Fruit fly (Drosophila melanogaster) whole organism, embryonic: ENCODE results near the gene CkIIalpha-i3.

Experiments used
- BEAF-32 ChIP-seq: fragments of 200-800 bp; sonication (Bioruptor generic); optimal IDR thresholded peaks from 3 replicates; lab custom pipeline; 2017; ENCODE audit warnings: missing biosample characterization, missing genetic modification characterization, mild to moderate bottlenecking, moderate library complexity, missing genetic modification reagents
- Bdp1 ChIP-seq: fragments of 200-800 bp; sonication (Bioruptor generic); optimal IDR thresholded peaks from 3 replicates; lab custom pipeline; 2016; ENCODE audit warnings: missing biosample characterization, missing genetic modification characterization
- Bgb ChIP-seq: fragments of 200-800 bp; sonication (Bioruptor generic); IDR thresholded peaks from 2 replicates; pipeline ENCODE4 v1.3.6; 2022; ENCODE audit warnings: missing biosample characterization, missing genetic modification characterization; ENCODE audit not compliant: partially characterized antibody
- CG10431 ChIP-seq: fragments of 200-800 bp; sonication (Bioruptor generic); optimal IDR thresholded peaks from 3 replicates; lab custom pipeline; 2018; ENCODE audit warnings: missing biosample characterization, mild to moderate bottlenecking, missing genetic modification characterization
- CG11504 ChIP-seq: fragments of 200-800 bp; sonication (Bioruptor generic); optimal IDR thresholded peaks from 3 replicates; lab custom pipeline; 2019; ENCODE audit warnings: missing biosample characterization, mild to moderate bottlenecking, missing genetic modification characterization, moderate library complexity
- CG1233 ChIP-seq: fragments of 200-800 bp; sonication (Bioruptor generic); optimal IDR thresholded peaks from 4 replicates; lab custom pipeline; 2018; ENCODE audit warnings: missing biosample characterization, mild to moderate bottlenecking, missing genetic modification characterization
- CG15601 ChIP-seq: fragments of 200-800 bp; sonication (Bioruptor generic); optimal IDR thresholded peaks from 3 replicates; lab custom pipeline; 2019; ENCODE audit warnings: missing biosample characterization, mild to moderate bottlenecking, missing genetic modification characterization, moderate library complexity
- CG1603 ChIP-seq: fragments of 200-800 bp; sonication (Bioruptor generic); optimal IDR thresholded peaks from 2 replicates; lab custom pipeline; 2019; ENCODE audit warnings: missing biosample characterization, mild to moderate bottlenecking, missing genetic modification characterization, moderate library complexity
- CG16813 ChIP-seq: fragments of 200-800 bp; sonication (Bioruptor generic); IDR thresholded peaks from 3 replicates; pipeline ENCODE4 v1.3.6; 2022; ENCODE audit warnings: missing biosample characterization, missing genetic modification characterization; ENCODE audit not compliant: partially characterized antibody
- CG17359 ChIP-seq: fragments of 200-800 bp; sonication (Bioruptor generic); optimal IDR thresholded peaks from 3 replicates; lab custom pipeline; 2018; ENCODE audit warnings: missing biosample characterization, mild to moderate bottlenecking, missing genetic modification characterization, moderate library complexity
- CG33213 ChIP-seq: fragments of 200-800 bp; sonication (Bioruptor generic); optimal IDR thresholded peaks from 3 replicates; lab custom pipeline; 2016; ENCODE audit warnings: missing biosample characterization, missing genetic modification characterization
- CG34224 ChIP-seq: fragments of 200-800 bp; sonication (Bioruptor generic); IDR thresholded peaks from 3 replicates; pipeline ENCODE4 v1.3.6; 2022; ENCODE audit warnings: missing biosample characterization, missing genetic modification characterization; ENCODE audit not compliant: partially characterized antibody
- CG3847 ChIP-seq: fragments of 200-800 bp; sonication (Bioruptor generic); IDR thresholded peaks from 2 replicates; pipeline ENCODE4 v1.3.6; 2022; ENCODE audit warnings: missing biosample characterization, missing genetic modification characterization
- CG4617 ChIP-seq: fragments of 200-800 bp; sonication (Bioruptor generic); optimal IDR thresholded peaks from 3 replicates; lab custom pipeline; 2016; ENCODE audit warnings: missing biosample characterization, missing genetic modification characterization, borderline replicate concordance
- CG9797 ChIP-seq: fragments of 200-800 bp; sonication (Bioruptor generic); optimal IDR thresholded peaks from 3 replicates; lab custom pipeline; 2018; ENCODE audit warnings: missing biosample characterization, mild to moderate bottlenecking, missing genetic modification characterization
- CHES-1-like ChIP-seq: fragments of 200-800 bp; sonication (Bioruptor generic); optimal IDR thresholded peaks from 2 replicates; lab custom pipeline; 2016; ENCODE audit warnings: missing biosample characterization, missing genetic modification characterization
- CTCF ChIP-seq: fragments of 200-800 bp; sonication (Bioruptor generic); optimal IDR thresholded peaks from 2 replicates; lab custom pipeline; 2017; ENCODE audit warnings: missing biosample characterization, mild to moderate bottlenecking, missing genetic modification characterization, moderate library complexity
- Doc3 ChIP-seq: fragments of 200-800 bp; sonication (Bioruptor generic); IDR thresholded peaks from 3 replicates; pipeline ENCODE4 v1.3.6; 2022; ENCODE audit warnings: missing biosample characterization, missing genetic modification characterization; ENCODE audit not compliant: partially characterized antibody
- Dref ChIP-seq: fragments of 200-800 bp; sonication (Bioruptor generic); IDR thresholded peaks from 2 replicates; pipeline ENCODE4 v1.3.6; 2022; ENCODE audit warnings: missing biosample characterization, missing genetic modification characterization
- Ets97D ChIP-seq: fragments of 200-800 bp; sonication (Bioruptor generic); optimal IDR thresholded peaks from 3 replicates; lab custom pipeline; 2016; ENCODE audit warnings: missing biosample characterization, missing genetic modification characterization
- HmgZ ChIP-seq: fragments of 200-800 bp; sonication (Bioruptor generic); optimal IDR thresholded peaks from 2 replicates; lab custom pipeline; 2018; ENCODE audit warnings: missing biosample characterization, mild to moderate bottlenecking, missing genetic modification characterization
- Hmr ChIP-seq: fragments of 200-800 bp; sonication (Bioruptor generic); optimal IDR thresholded peaks from 3 replicates; lab custom pipeline; 2017; ENCODE audit warnings: mild to moderate bottlenecking, missing biosample characterization, missing genetic modification reagents, missing genetic modification characterization
- Lpt ChIP-seq: fragments of >200 bp; optimal IDR thresholded peaks from 2 replicates; lab custom pipeline; 2018; ENCODE audit warnings: missing biosample characterization, missing genetic modification characterization
- MESR4 ChIP-seq: fragments of 200-800 bp; sonication (Bioruptor generic); optimal IDR thresholded peaks from 2 replicates; lab custom pipeline; 2018; ENCODE audit warnings: missing biosample characterization, mild to moderate bottlenecking, missing genetic modification characterization, moderate library complexity
- Med ChIP-seq: fragments of 200-800 bp; sonication (Bioruptor generic); peaks from one replicate; lab custom pipeline; 2016; ENCODE audit warnings: missing biosample characterization, missing genetic modification characterization, mild to moderate bottlenecking, inconsistent platforms, moderate library complexity
- Myb ChIP-seq: fragments of 200-800 bp; sonication (Bioruptor generic); optimal IDR thresholded peaks from 2 replicates; lab custom pipeline; 2016; ENCODE audit warnings: missing biosample characterization, missing genetic modification characterization
- Nf-YC ChIP-seq: fragments of 200-800 bp; optimal IDR thresholded peaks from 3 replicates; lab custom pipeline; 2019; ENCODE audit warnings: missing biosample characterization, mild to moderate bottlenecking, missing genetic modification characterization, moderate library complexity
- Rfx ChIP-seq: fragments of 200-800 bp; sonication (Bioruptor generic); IDR thresholded peaks from 2 replicates; pipeline ENCODE4 v1.3.6; 2022; ENCODE audit warnings: missing biosample characterization, missing genetic modification characterization
- YL-1 ChIP-seq: fragments of 200-800 bp; sonication (Bioruptor generic); optimal IDR thresholded peaks from 3 replicates; lab custom pipeline; 2017; ENCODE audit warnings: missing biosample characterization, mild to moderate bottlenecking, missing genetic modification characterization
- ato ChIP-seq: fragments of 200-800 bp; sonication (Bioruptor generic); IDR thresholded peaks from 2 replicates; pipeline ENCODE4 v1.3.6; 2022; ENCODE audit warnings: missing biosample characterization, missing genetic modification characterization; ENCODE audit not compliant: partially characterized antibody
- bbx ChIP-seq: fragments of 200-800 bp; sonication (Bioruptor generic); IDR thresholded peaks from 2 replicates; pipeline ENCODE4 v1.3.6; 2022; ENCODE audit warnings: missing biosample characterization, missing genetic modification characterization; ENCODE audit not compliant: partially characterized antibody
- crp ChIP-seq, 2 experiments: fragments of 200-800 bp; sonication (Bioruptor generic); optimal IDR thresholded peaks; 2 replicates in 1 of 2; 3 replicates in 1 of 2; lab custom pipeline; 2017; ENCODE audit warnings: missing biosample characterization in 2 of 2, missing genetic modification characterization in 2 of 2, mild to moderate bottlenecking in 1 of 2, moderate library complexity in 1 of 2
- dan ChIP-seq: fragments of 200-800 bp; sonication (Bioruptor generic); IDR thresholded peaks from 2 replicates; pipeline ENCODE4 v1.3.6; 2022; ENCODE audit warnings: missing biosample characterization, missing genetic modification characterization
- grn ChIP-seq: fragments of 200-800 bp; sonication (Bioruptor generic); optimal IDR thresholded peaks from 3 replicates; lab custom pipeline; 2017; ENCODE audit warnings: missing biosample characterization, missing genetic modification characterization
- insv ChIP-seq, 2 experiments: fragments of 200-800 bp; sonication (Bioruptor generic); optimal IDR thresholded peaks; 3 replicates each; lab custom pipeline; 2016 to 2018; ENCODE audit warnings: missing biosample characterization in 2 of 2, missing genetic modification characterization in 2 of 2
- nmo ChIP-seq: fragments of 200-800 bp; sonication (Bioruptor generic); optimal IDR thresholded peaks from 2 replicates; lab custom pipeline; 2018; ENCODE audit warnings: missing biosample characterization, mild to moderate bottlenecking, missing genetic modification characterization, moderate library complexity
- onecut ChIP-seq: fragments of 200-800 bp; sonication (Bioruptor generic); IDR thresholded peaks from 2 replicates; pipeline ENCODE4 v1.3.6; 2022; ENCODE audit warnings: missing biosample characterization, missing genetic modification characterization
- pfk ChIP-seq: fragments of 200-800 bp; sonication (Bioruptor generic); optimal IDR thresholded peaks from 2 replicates; lab custom pipeline; 2018; ENCODE audit warnings: missing biosample characterization, mild to moderate bottlenecking, missing genetic modification characterization, moderate library complexity
- phol ChIP-seq: fragments of 200-800 bp; sonication (Bioruptor generic); optimal IDR thresholded peaks from 3 replicates; lab custom pipeline; 2018; ENCODE audit warnings: missing biosample characterization, mild to moderate bottlenecking, missing genetic modification characterization, moderate library complexity
- pzg ChIP-seq: fragments of 200-800 bp; sonication (Bioruptor generic); optimal IDR thresholded peaks from 3 replicates; lab custom pipeline; 2018; ENCODE audit warnings: missing biosample characterization, mild to moderate bottlenecking, missing genetic modification characterization, moderate library complexity
- row ChIP-seq: fragments of 200-800 bp; sonication (Bioruptor generic); IDR thresholded peaks from 3 replicates; pipeline ENCODE4 v1.3.6; 2022; ENCODE audit warnings: missing biosample characterization, missing genetic modification characterization
- sd ChIP-seq: fragments of 200-800 bp; sonication (Bioruptor generic); optimal IDR thresholded peaks from 3 replicates; lab custom pipeline; 2018; ENCODE audit warnings: missing biosample characterization, mild to moderate bottlenecking, missing genetic modification characterization, moderate library complexity
- sima ChIP-seq: fragments of 200-800 bp; sonication (Bioruptor generic); optimal IDR thresholded peaks from 2 replicates; lab custom pipeline; 2016; ENCODE audit warnings: missing biosample characterization, missing genetic modification characterization
- sna ChIP-seq: fragments of 200-800 bp; sonication (Bioruptor generic); IDR thresholded peaks from 2 replicates; pipeline ENCODE4 v1.3.6; 2022; ENCODE audit warnings: missing biosample characterization, missing genetic modification characterization; ENCODE audit not compliant: partially characterized antibody
- sqz ChIP-seq: fragments of 200-800 bp; sonication (Bioruptor generic); optimal IDR thresholded peaks from 3 replicates; lab custom pipeline; 2018; ENCODE audit warnings: missing biosample characterization, mild to moderate bottlenecking, missing genetic modification characterization
- sug ChIP-seq: fragments of 200-800 bp; optimal IDR thresholded peaks from 2 replicates; lab custom pipeline; 2019; ENCODE audit warnings: missing biosample characterization, mild to moderate bottlenecking, missing genetic modification characterization, moderate library complexity
- tap ChIP-seq: fragments of 200-800 bp; optimal IDR thresholded peaks from 3 replicates; lab custom pipeline; 2019; ENCODE audit warnings: missing biosample characterization, mild to moderate bottlenecking, missing genetic modification characterization, moderate library complexity
- trem ChIP-seq: fragments of 200-800 bp; optimal IDR thresholded peaks from 3 replicates; lab custom pipeline; 2019; ENCODE audit warnings: missing biosample characterization, mild to moderate bottlenecking, missing genetic modification characterization, moderate library complexity
- wor ChIP-seq: fragments of 200-800 bp; sonication (Bioruptor generic); IDR thresholded peaks from 2 replicates; pipeline ENCODE4 v1.3.6; 2022; ENCODE audit warnings: missing biosample characterization, missing genetic modification characterization

CkIIalpha-i3 gene

DNA sequence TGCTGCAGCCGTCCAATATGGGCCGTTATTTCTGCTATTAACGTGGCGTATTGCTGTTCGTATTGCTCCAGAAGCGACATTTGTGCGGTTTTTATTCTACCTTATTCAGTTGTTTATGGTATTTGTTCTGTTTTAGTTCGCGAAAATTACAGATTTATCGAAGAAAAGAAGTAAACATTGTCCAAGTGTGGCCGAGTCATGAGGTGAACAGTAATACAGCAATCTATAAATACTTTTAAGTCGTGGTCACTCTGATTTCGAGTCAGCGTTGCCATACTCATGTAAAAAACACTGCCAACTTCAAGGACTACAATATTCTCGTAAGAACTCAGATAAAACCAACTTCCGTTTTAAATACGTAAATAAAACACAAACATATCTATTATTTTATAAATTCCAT lies 17.7 kb downstream of the CkIIalpha-i3 start, which contains the start of gene Vti1a (continued):
- peak; percentile 64 for TF ChIP-seq CG1603 (tag; lab: Kevin White, UChicago)
- TF ChIP-seq trem (tag; lab: Kevin White, UChicago), result peak; percentile 96
- TF ChIP-seq wor (GFP tag; lab: Robert Waterston, UW), result no peak
- TF ChIP-seq nmo, result peak; percentile 45
- peak; percentile 40; the same call in 1 of the 2 replicates for TF ChIP-seq sna (GFP tag; lab: Robert Waterston, UW)
- peak; percentile 36; the same call in 1 of the 3 replicates for TF ChIP-seq row (GFP tag; lab: Robert Waterston, UW)
- TF ChIP-seq Hmr (GFP tag; lab: Kevin White, UChicago), result peak; percentile 27
- TF ChIP-seq tap, result peak; percentile 1
- TF ChIP-seq CHES-1-like (GFP tag; lab: Kevin White, UChicago), result peak; percentile 7
- TF ChIP-seq CG9797 (GFP tag; lab: Kevin White, UChicago), result peak; percentile 79
- TF ChIP-seq Ets97D, result peak; percentile 59
- no peak for TF ChIP-seq Lpt (GFP tag; lab: Kevin White, UChicago)
- TF ChIP-seq CG15601, result peak; percentile 44
- TF ChIP-seq CG34224 (GFP tag; lab: Robert Waterston, UW), result peak; percentile 62
- TF ChIP-seq Dref (GFP tag; lab: Robert Waterston, UW), result peak; percentile 44; the same call in 1 of the 2 replicates
- peak in 1 of 2 experiments; percentile 14 for TF ChIP-seq insv (GFP tag; optimal IDR thresholded peaks at IDR 0.05; lab: Kevin White, UChicago)
- TF ChIP-seq ato, result 0 out of 2 replicates have a peak, but pooled peaks have one; percentile 11
- peak; percentile 49; the same call in 1 of the 2 replicates for TF ChIP-seq CG3847 (GFP tag; lab: Robert Waterston, UW)
- TF ChIP-seq Rfx, result 0 out of 2 replicates have a peak, but pooled peaks have one; percentile 6
- TF ChIP-seq pzg (GFP tag; lab: Kevin White, UChicago), result peak; percentile 86
- TF ChIP-seq sima (GFP tag; lab: Kevin White, UChicago), result no peak
- peak; percentile 42 for TF ChIP-seq CTCF
- peak; percentile 59 for TF ChIP-seq Med (GFP tag; lab: Kevin White, UChicago)
- peak; percentile 62 for TF ChIP-seq CG4617 (GFP tag; lab: Kevin White, UChicago)
- no peak for TF ChIP-seq dan
- peak; percentile 65; the same call in 1 of the 2 replicates for TF ChIP-seq bbx (GFP tag; lab: Robert Waterston, UW)
- peak; percentile 33 for TF ChIP-seq HmgZ
- peak; percentile 12 for TF ChIP-seq Nf-YC (tag; lab: Kevin White, UChicago)
- TF ChIP-seq crp (GFP tag; optimal IDR thresholded peaks at IDR 0.05; lab: Kevin White, UChicago), result peak in 1 of 2 experiments; percentile 62
- TF ChIP-seq sug (tag; lab: Kevin White, UChicago), result peak; percentile 11
- peak; percentile 46; the same call in 1 of the 2 replicates for TF ChIP-seq Bgb
- no peak for TF ChIP-seq CG11504 (tag; lab: Kevin White, UChicago)
- TF ChIP-seq Bdp1 (GFP tag; lab: Kevin White, UChicago), result no peak
- TF ChIP-seq CG10431 (GFP tag; lab: Kevin White, UChicago), result peak; percentile 37
- no peak for TF ChIP-seq sd (tag; lab: Kevin White, UChicago)
- TF ChIP-seq onecut (GFP tag; lab: Robert Waterston, UW), result peak; percentile 31; the same call in 1 of the 2 replicates
- TF ChIP-seq CG33213, result peak; percentile 46
- TF ChIP-seq YL-1 (GFP tag; lab: Kevin White, UChicago), result peak; percentile 71
- TF ChIP-seq pfk (GFP tag; lab: Kevin White, UChicago), result no peak
- peak; percentile 40; the same call in 1 of the 3 replicates for TF ChIP-seq Doc3 (GFP tag; lab: Robert Waterston, UW)
- TF ChIP-seq grn (GFP tag; lab: Kevin White, UChicago), result peak; percentile 32
- peak; percentile 7 for TF ChIP-seq CG17359 (tag; lab: Kevin White, UChicago)
- peak; percentile 34 for TF ChIP-seq BEAF-32 (GFP tag; lab: Kevin White, UChicago)
- TF ChIP-seq phol (tag; lab: Kevin White, UChicago), result peak; percentile 38
- no peak for TF ChIP-seq CG1233 (GFP tag; lab: Kevin White, UChicago)
- peak; percentile 71 for TF ChIP-seq MESR4 (GFP tag; lab: Kevin White, UChicago)
- TF ChIP-seq Myb (GFP tag; lab: Kevin White, UChicago), result peak; percentile 83
- no peak for TF ChIP-seq sqz (GFP tag; lab: Kevin White, UChicago)
- TF ChIP-seq CG16813 (GFP tag; lab: Robert Waterston, UW), result 0 out of 3 replicates have a peak, but pooled peaks have one; percentile 31
